Fruit fly (Drosophila melanogaster) whole organism, wandering third instar larva: Measurements from ENCODE around the gene CG7011.

Experiments used
- CrebA ChIP-seq: fragments of 200-800 bp; sonication (Bioruptor generic); optimal IDR thresholded peaks from 2 replicates; lab custom pipeline; 2016; ENCODE audit warnings: missing biosample characterization, mild to moderate bottlenecking, missing genetic modification characterization, borderline replicate concordance
- Myc ChIP-seq: fragments of >200 bp; optimal IDR thresholded peaks from 2 replicates; lab custom pipeline; 2017
- N ChIP-seq: fragments of >200 bp; optimal IDR thresholded peaks from 2 replicates; lab custom pipeline; 2018; ENCODE audit warnings: missing biosample characterization, missing external identifiers, missing genetic modification characterization
- br ChIP-seq: fragments of 200-800 bp; sonication (Bioruptor generic); optimal IDR thresholded peaks from 2 replicates; lab custom pipeline; 2016; ENCODE audit warnings: missing biosample characterization, missing genetic modification characterization
- h ChIP-seq: fragments of 200-800 bp; sonication (Bioruptor generic); optimal IDR thresholded peaks from 3 replicates; lab custom pipeline; 2016; ENCODE audit warnings: missing biosample characterization, mild to moderate bottlenecking, missing genetic modification characterization
- psq ChIP-seq: fragments of 200-800 bp; sonication (Bioruptor generic); optimal IDR thresholded peaks from 3 replicates; lab custom pipeline; 2017; ENCODE audit warnings: missing biosample characterization, mild to moderate bottlenecking, missing genetic modification characterization, moderate library complexity
- tai ChIP-seq: sonication (Bioruptor generic); optimal IDR thresholded peaks from 2 replicates; lab custom pipeline; 2016; ENCODE audit warnings: missing biosample characterization, missing genetic modification characterization

dm6 chr3L:15188735-15189134, 25.3 kb upstream of the CG7011 start:
- TF ChIP-seq tai (GFP tag; lab: Kevin White, UChicago) (peak; percentile 3), h (GFP tag; lab: Kevin White, UChicago) (peak; percentile 25), N (no peak), br (GFP tag; lab: Kevin White, UChicago) (peak; percentile 31), psq (GFP tag; lab: Kevin White, UChicago) (peak; percentile 53), CrebA (GFP tag; lab: Kevin White, UChicago) (no peak), Myc (lab: Kevin White, UChicago) (no peak)
